Worm (Caenorhabditis elegans) whole organism, L3 larva: ENCODE results near the gene daf-42.

ENCODE experiments used
- R02D3.7 ChIP-seq: fragments of 150-350 bp; optimal IDR thresholded peaks from 2 replicates; lab custom pipeline; 2014; ENCODE audit warnings: missing biosample characterization, missing genetic modification characterization
- ama-1 ChIP-seq: fragments of 150-350 bp; optimal IDR thresholded peaks from 2 replicates; lab custom pipeline; 2018
- ceh-82 ChIP-seq: fragments of 150-350 bp; optimal IDR thresholded peaks from 2 replicates; lab custom pipeline; 2014; ENCODE audit warnings: missing biosample characterization, missing genetic modification characterization
- elt-1 ChIP-seq: fragments of 150-350 bp; optimal IDR thresholded peaks from 2 replicates; lab custom pipeline; 2014; ENCODE audit warnings: missing biosample characterization, missing genetic modification characterization
- lin-39 ChIP-seq: fragments of 150-350 bp; optimal IDR thresholded peaks from 2 replicates; lab custom pipeline; 2018; ENCODE audit warnings: missing biosample characterization, missing genetic modification reagents, missing genetic modification characterization
- mdl-1 ChIP-seq: fragments of 150-350 bp; optimal IDR thresholded peaks from 2 replicates; lab custom pipeline; 2014; ENCODE audit warnings: missing biosample characterization, missing genetic modification characterization
- nhr-12 ChIP-seq: fragments of 150-350 bp; optimal IDR thresholded peaks from 2 replicates; lab custom pipeline; 2014; ENCODE audit warnings: missing biosample characterization, missing genetic modification characterization
- nhr-76 ChIP-seq: fragments of 150-350 bp; sonication (generic microtip); optimal IDR thresholded peaks from 5 replicates; lab custom pipeline; 2014; ENCODE audit warnings: missing biosample characterization, missing genetic modification characterization
- unc-62 ChIP-seq: fragments of 150-350 bp; sonication (generic microtip); optimal IDR thresholded peaks from 4 replicates; lab custom pipeline; 2014; ENCODE audit warnings: missing biosample characterization, missing genetic modification reagents, missing genetic modification characterization
- zag-1 ChIP-seq: fragments of 150-350 bp; optimal IDR thresholded peaks from 2 replicates; lab custom pipeline; 2014; ENCODE audit warnings: missing biosample characterization, missing genetic modification characterization

DNA sequence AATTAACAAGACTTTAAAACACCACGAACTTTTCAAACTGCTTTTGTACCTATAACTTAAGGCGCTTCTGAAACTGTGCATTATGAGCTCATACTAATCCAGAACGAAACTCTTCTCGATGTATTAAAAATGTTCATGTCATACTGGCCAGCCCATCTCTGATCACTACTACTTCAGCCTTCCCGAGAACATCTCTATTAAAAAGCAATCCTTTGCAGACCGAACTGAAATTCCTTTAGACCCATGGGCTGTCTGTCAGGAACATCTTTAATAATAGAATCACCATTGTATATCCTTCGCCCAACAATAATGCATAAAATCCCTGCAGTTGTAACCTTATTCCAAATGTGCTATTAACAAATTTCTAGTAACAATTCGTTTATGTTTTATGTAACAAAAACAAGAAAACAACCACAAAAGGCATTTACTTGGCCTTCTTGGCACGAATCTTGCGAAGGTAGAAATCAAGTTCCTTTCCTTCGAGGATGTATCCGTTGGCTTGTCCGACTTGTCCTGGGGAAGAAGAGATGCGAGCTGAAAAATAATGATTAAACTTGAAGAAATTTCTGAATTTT is 33.9 kb downstream of the daf-42 start:
- TF ChIP-seq nhr-12 (tag; lab: Kevin White, UChicago): no peak
- TF ChIP-seq ama-1 (lab: Kevin White, UChicago): no peak
- no peak for TF ChIP-seq lin-39 (tag; lab: Kevin White, UChicago)
- no peak for TF ChIP-seq unc-62 (GFP tag; lab: Kevin White, UChicago)
- no peak for TF ChIP-seq zag-1 (tag; lab: Kevin White, UChicago)
- no peak for TF ChIP-seq nhr-76 (tag; lab: Kevin White, UChicago)
- no peak for TF ChIP-seq mdl-1
- TF ChIP-seq ceh-82 (tag; lab: Kevin White, UChicago): no peak
- no peak for TF ChIP-seq elt-1
- no peak for TF ChIP-seq R02D3.7 (tag; lab: Kevin White, UChicago)
